Worm (Caenorhabditis elegans) whole organism, mixed stage, embryonic: ENCODE measurements around the gene F15B9.8.
A peak's percentile ranks its signal among the peaks of the same experiment; 100 is the strongest.

Source experiments
- M03D4.4 ChIP-seq: sonication (generic microtip); optimal IDR thresholded peaks from 2 replicates; lab custom pipeline; 2017; ENCODE audit warnings: mild to moderate bottlenecking, missing genetic modification characterization, missing compliant biosample characterization
- bed-3 ChIP-seq: fragments of 200-800 bp; sonication (Bioruptor generic); optimal IDR thresholded peaks from 3 replicates; lab custom pipeline; 2018; ENCODE audit warnings: mild to moderate bottlenecking, missing genetic modification characterization, moderate library complexity, missing compliant biosample characterization
- blmp-1 ChIP-seq: fragments of 150-350 bp; optimal IDR thresholded peaks from 2 replicates; lab custom pipeline; 2014; ENCODE audit warnings: missing biosample characterization, missing genetic modification characterization
- ceh-39 ChIP-seq: fragments of 150-350 bp; optimal IDR thresholded peaks from 2 replicates; lab custom pipeline; 2014; ENCODE audit warnings: missing biosample characterization, missing genetic modification characterization
- ceh-43 ChIP-seq: fragments of 200-800 bp; sonication (Bioruptor generic); optimal IDR thresholded peaks from 2 replicates; lab custom pipeline; 2018; ENCODE audit warnings: mild to moderate bottlenecking, missing genetic modification characterization, moderate library complexity, missing compliant biosample characterization
- ceh-83 ChIP-seq: fragments of 200-800 bp; sonication (Bioruptor generic); optimal IDR thresholded peaks from 2 replicates; lab custom pipeline; 2018; ENCODE audit warnings: mild to moderate bottlenecking, missing genetic modification characterization, missing compliant biosample characterization
- ces-1 ChIP-seq: fragments of 150-350 bp; optimal IDR thresholded peaks from 2 replicates; lab custom pipeline; 2014; ENCODE audit warnings: missing biosample characterization, missing genetic modification reagents, missing genetic modification characterization
- cnd-1 ChIP-seq: fragments of 200-800 bp; sonication (Bioruptor generic); optimal IDR thresholded peaks from 2 replicates; lab custom pipeline; 2018; ENCODE audit warnings: mild to moderate bottlenecking, missing genetic modification characterization, missing compliant biosample characterization
- drap-1 ChIP-seq: fragments of 200-800 bp; sonication (Bioruptor generic); optimal IDR thresholded peaks from 3 replicates; lab custom pipeline; 2018; ENCODE audit warnings: mild to moderate bottlenecking, missing genetic modification characterization, missing compliant biosample characterization
- elt-1 ChIP-seq: sonication (generic microtip); optimal IDR thresholded peaks from 2 replicates; lab custom pipeline; 2017; ENCODE audit warnings: missing genetic modification characterization, mild to moderate bottlenecking, missing compliant biosample characterization, antibody characterized with exemption, moderate library complexity, borderline replicate concordance; ENCODE audit not compliant: insufficient read depth
- elt-3 ChIP-seq: fragments of 150-350 bp; optimal IDR thresholded peaks from 2 replicates; lab custom pipeline; 2014; ENCODE audit warnings: missing biosample characterization, missing genetic modification characterization
- flh-1 ChIP-seq: fragments of 200-800 bp; sonication (Bioruptor generic); optimal IDR thresholded peaks from 2 replicates; lab custom pipeline; 2018; ENCODE audit warnings: mild to moderate bottlenecking, missing genetic modification characterization, moderate library complexity, missing compliant biosample characterization
- ham-2 ChIP-seq: fragments of 200-800 bp; sonication (Bioruptor generic); optimal IDR thresholded peaks from 2 replicates; lab custom pipeline; 2018; ENCODE audit warnings: mild to moderate bottlenecking, missing genetic modification characterization, missing compliant biosample characterization
- hlh-1 ChIP-seq: fragments of 150-350 bp; optimal IDR thresholded peaks from 2 replicates; lab custom pipeline; 2014; ENCODE audit warnings: missing biosample characterization, missing genetic modification reagents, missing genetic modification characterization
- lin-13 ChIP-seq: fragments of 150-350 bp; optimal IDR thresholded peaks from 2 replicates; lab custom pipeline; 2014; ENCODE audit warnings: missing biosample characterization, missing genetic modification characterization
- lin-32 ChIP-seq: fragments of 200-800 bp; sonication (Bioruptor generic); optimal IDR thresholded peaks from 2 replicates; lab custom pipeline; 2018; ENCODE audit warnings: mild to moderate bottlenecking, missing genetic modification characterization, missing compliant biosample characterization
- lsy-2 ChIP-seq: fragments of 150-350 bp; optimal IDR thresholded peaks from 2 replicates; lab custom pipeline; 2014; ENCODE audit warnings: missing biosample characterization, missing genetic modification characterization
- mab-5 ChIP-seq: fragments of 150-350 bp; optimal IDR thresholded peaks from 2 replicates; lab custom pipeline; 2014; ENCODE audit warnings: missing biosample characterization, missing genetic modification characterization
- mep-1 ChIP-seq: fragments of 150-350 bp; optimal IDR thresholded peaks from 2 replicates; lab custom pipeline; 2017; ENCODE audit warnings: missing biosample characterization, missing genetic modification reagents, missing genetic modification characterization, inconsistent platforms
- mls-2 ChIP-seq: sonication (generic microtip); optimal IDR thresholded peaks from 2 replicates; lab custom pipeline; 2016; ENCODE audit warnings: mild to moderate bottlenecking, missing genetic modification characterization, moderate library complexity, missing compliant biosample characterization
- nhr-12 ChIP-seq: fragments of 150-350 bp; optimal IDR thresholded peaks from 2 replicates; lab custom pipeline; 2014; ENCODE audit warnings: missing biosample characterization, missing genetic modification characterization
- nhr-2 ChIP-seq: fragments of 150-350 bp; optimal IDR thresholded peaks from 2 replicates; lab custom pipeline; 2014; ENCODE audit warnings: missing biosample characterization, missing genetic modification characterization
- nhr-237 ChIP-seq: fragments of 150-350 bp; optimal IDR thresholded peaks from 2 replicates; lab custom pipeline; 2014; ENCODE audit warnings: missing biosample characterization, missing genetic modification characterization
- nhr-28 ChIP-seq: fragments of 150-350 bp; optimal IDR thresholded peaks from 2 replicates; lab custom pipeline; 2014; ENCODE audit warnings: missing biosample characterization, missing genetic modification characterization
- nhr-76 ChIP-seq: sonication (generic microtip); optimal IDR thresholded peaks from 2 replicates; lab custom pipeline; 2017; ENCODE audit warnings: missing biosample characterization, missing genetic modification characterization
- pha-4 ChIP-seq: fragments of 150-350 bp; optimal IDR thresholded peaks from 2 replicates; lab custom pipeline; 2018; ENCODE audit warnings: missing biosample characterization, missing genetic modification reagents, missing genetic modification characterization
- sem-2 ChIP-seq: fragments of 200-800 bp; sonication (Bioruptor generic); optimal IDR thresholded peaks from 2 replicates; lab custom pipeline; 2018; ENCODE audit warnings: mild to moderate bottlenecking, missing genetic modification characterization, missing compliant biosample characterization
- snpc-4 ChIP-seq: fragments of 150-350 bp; optimal IDR thresholded peaks from 2 replicates; lab custom pipeline; 2014; ENCODE audit warnings: missing biosample characterization, missing genetic modification characterization
- sptf-1 ChIP-seq: sonication (generic microtip); optimal IDR thresholded peaks from 2 replicates; lab custom pipeline; 2017; ENCODE audit warnings: mild to moderate bottlenecking, missing genetic modification characterization, moderate library complexity, missing compliant biosample characterization
- tbx-8 ChIP-seq: fragments of 200-800 bp; sonication (Bioruptor generic); optimal IDR thresholded peaks from 2 replicates; lab custom pipeline; 2018; ENCODE audit warnings: mild to moderate bottlenecking, missing genetic modification characterization, moderate library complexity, missing compliant biosample characterization
- unc-120 ChIP-seq: sonication (generic microtip); optimal IDR thresholded peaks from 2 replicates; lab custom pipeline; 2017; ENCODE audit warnings: missing genetic modification characterization, missing compliant biosample characterization; ENCODE audit not compliant: poor library complexity, severe bottlenecking
- unc-39 ChIP-seq: fragments of 150-350 bp; optimal IDR thresholded peaks from 2 replicates; lab custom pipeline; 2014; ENCODE audit warnings: missing biosample characterization, missing genetic modification characterization
- unc-62 ChIP-seq: fragments of 150-350 bp; optimal IDR thresholded peaks from 2 replicates; lab custom pipeline; 2014; ENCODE audit warnings: missing biosample characterization, missing genetic modification reagents, missing genetic modification characterization
- zip-8 ChIP-seq: fragments of 150-350 bp; optimal IDR thresholded peaks from 2 replicates; lab custom pipeline; 2014; ENCODE audit warnings: missing biosample characterization, missing genetic modification characterization
- ztf-11 ChIP-seq: fragments of 150-350 bp; optimal IDR thresholded peaks from 2 replicates; lab custom pipeline; 2014; ENCODE audit warnings: missing biosample characterization, missing genetic modification characterization

F15B9.8 gene

DNA sequence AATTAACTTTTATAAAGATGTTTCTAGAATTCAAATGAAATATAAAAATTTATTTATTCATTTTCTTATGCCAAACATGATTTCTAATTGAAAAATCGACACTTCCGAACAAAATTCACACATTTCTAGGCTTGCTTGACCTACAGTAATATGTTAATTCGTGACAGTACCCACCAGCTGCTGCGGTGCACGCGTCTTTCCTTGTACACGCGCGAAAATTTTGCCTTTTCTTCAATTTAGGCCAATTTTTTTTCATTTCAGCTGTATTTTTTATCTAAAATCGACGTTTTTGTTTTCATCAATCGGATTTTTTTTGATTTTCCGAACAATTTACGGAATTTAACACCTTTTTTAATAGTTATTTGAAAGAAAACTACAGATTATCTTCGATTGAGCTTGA is 11.7 kb downstream of the F15B9.8 start:
- no peak for TF ChIP-seq bed-3 (GFP tag; lab: Kevin White, UChicago)
- no peak for TF ChIP-seq flh-1 (GFP tag; lab: Kevin White, UChicago)
- TF ChIP-seq lsy-2 (tag; lab: Kevin White, UChicago), result no peak
- TF ChIP-seq zip-8 (tag; lab: Kevin White, UChicago), result no peak
- no peak for TF ChIP-seq sptf-1
- no peak for TF ChIP-seq tbx-8
- TF ChIP-seq ham-2 (GFP tag; lab: Kevin White, UChicago), result no peak
- TF ChIP-seq blmp-1 (tag; lab: Kevin White, UChicago), result no peak
- no peak for TF ChIP-seq pha-4 (tag; lab: Kevin White, UChicago)
- no peak for TF ChIP-seq unc-120
- no peak for TF ChIP-seq elt-1 (tag; lab: Kevin White, UChicago)
- TF ChIP-seq sem-2 (GFP tag; lab: Kevin White, UChicago), result no peak
- TF ChIP-seq drap-1 (GFP tag; lab: Kevin White, UChicago), result no peak
- no peak for TF ChIP-seq mab-5 (tag; lab: Kevin White, UChicago)
- no peak for TF ChIP-seq mls-2 (tag; lab: Kevin White, UChicago)
- no peak for TF ChIP-seq lin-13 (tag; lab: Kevin White, UChicago)

DNA sequence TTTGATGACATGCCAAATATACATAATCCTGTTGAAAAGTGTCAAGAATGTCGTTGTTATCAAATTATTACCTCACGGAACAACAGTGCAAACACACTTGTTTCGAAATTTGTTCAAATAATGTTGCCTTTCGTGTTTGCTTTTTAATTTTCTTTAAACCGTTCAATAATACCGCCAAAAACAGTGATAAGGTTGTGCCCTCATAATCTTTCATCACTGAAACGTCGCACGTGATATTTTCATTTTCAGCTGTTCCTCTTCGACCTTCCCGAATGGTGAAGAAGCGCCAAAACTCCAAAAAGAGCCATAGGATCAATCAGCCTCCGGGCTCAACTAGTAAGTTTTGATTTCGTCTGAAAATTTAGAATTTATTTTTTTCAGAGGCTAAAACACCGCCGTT is 13.7 kb downstream of the F15B9.8 start, which contains the start of gene inft-2:
Gene inft-2 (plus strand): TSS at position 248 of the 400 bp plus-strand sequence.
- TF ChIP-seq sptf-1, result no peak
- no peak for TF ChIP-seq blmp-1 (tag; lab: Kevin White, UChicago)
- TF ChIP-seq ces-1 (GFP tag; lab: Kevin White, UChicago), result no peak
- no peak for TF ChIP-seq hlh-1 (tag; lab: Kevin White, UChicago)
- TF ChIP-seq elt-1 (tag; lab: Kevin White, UChicago), result no peak
- TF ChIP-seq ceh-43, result no peak
- TF ChIP-seq cnd-1 (tag; lab: Kevin White, UChicago), result no peak
- TF ChIP-seq unc-120, result no peak
- TF ChIP-seq ztf-11 (tag; lab: Kevin White, UChicago), result no peak
- TF ChIP-seq elt-3 (tag; lab: Kevin White, UChicago), result no peak
- no peak for TF ChIP-seq M03D4.4 (tag; lab: Kevin White, UChicago)
- TF ChIP-seq nhr-237 (tag; lab: Kevin White, UChicago), result no peak
- no peak for TF ChIP-seq sem-2 (GFP tag; lab: Kevin White, UChicago)
- TF ChIP-seq mab-5 (tag; lab: Kevin White, UChicago), result no peak
- no peak for TF ChIP-seq unc-39
- no peak for TF ChIP-seq ceh-39 (tag; lab: Kevin White, UChicago)

- peak; percentile 43 for TF ChIP-seq lin-13 (tag; lab: Kevin White, UChicago)
- no peak for TF ChIP-seq ceh-39 (tag; lab: Kevin White, UChicago)
- TF ChIP-seq unc-120, result peak; percentile 87
- no peak for TF ChIP-seq nhr-76
- peak; percentile 87 for TF ChIP-seq drap-1 (GFP tag; lab: Kevin White, UChicago)
- no peak for TF ChIP-seq lsy-2 (tag; lab: Kevin White, UChicago)
- TF ChIP-seq ztf-11 (tag; lab: Kevin White, UChicago), result no peak
- no peak for TF ChIP-seq mab-5 (tag; lab: Kevin White, UChicago)
- no peak for TF ChIP-seq nhr-12 (tag; lab: Kevin White, UChicago)
- TF ChIP-seq tbx-8, result peak; percentile 62
- peak; percentile 92 for TF ChIP-seq ceh-83 (GFP tag; lab: Kevin White, UChicago)
- TF ChIP-seq sptf-1, result peak; percentile 93
- TF ChIP-seq nhr-2 (tag; lab: Kevin White, UChicago), result no peak
- TF ChIP-seq flh-1 (GFP tag; lab: Kevin White, UChicago), result peak; percentile 41
- peak; percentile 87 for TF ChIP-seq M03D4.4 (tag; lab: Kevin White, UChicago)
- no peak for TF ChIP-seq blmp-1 (tag; lab: Kevin White, UChicago)
- peak; percentile 86 for TF ChIP-seq lin-32
- peak; percentile 90 for TF ChIP-seq ham-2 (GFP tag; lab: Kevin White, UChicago)
- TF ChIP-seq zip-8 (tag; lab: Kevin White, UChicago), result no peak
- TF ChIP-seq hlh-1 (tag; lab: Kevin White, UChicago), result no peak
- no peak for TF ChIP-seq unc-39
- TF ChIP-seq bed-3 (GFP tag; lab: Kevin White, UChicago), result peak; percentile 74
- TF ChIP-seq ces-1 (GFP tag; lab: Kevin White, UChicago), result no peak
- TF ChIP-seq nhr-28, result peak; percentile 69
- TF ChIP-seq cnd-1 (tag; lab: Kevin White, UChicago), result peak; percentile 79
- TF ChIP-seq ceh-43, result peak; percentile 78
- peak; percentile 10 for TF ChIP-seq nhr-237 (tag; lab: Kevin White, UChicago)
- peak; percentile 29 for TF ChIP-seq pha-4 (tag; lab: Kevin White, UChicago)
- TF ChIP-seq unc-62 (GFP tag; lab: Kevin White, UChicago), result peak; percentile 37
- TF ChIP-seq snpc-4 (tag; lab: Kevin White, UChicago), result no peak
- TF ChIP-seq sem-2 (GFP tag; lab: Kevin White, UChicago), result peak; percentile 80
- peak; percentile 94 for TF ChIP-seq mls-2 (tag; lab: Kevin White, UChicago)
- TF ChIP-seq elt-1 (tag; lab: Kevin White, UChicago), result peak; percentile 16
- TF ChIP-seq mep-1, result peak; percentile 26
- TF ChIP-seq elt-3 (tag; lab: Kevin White, UChicago), result no peak
- TF ChIP-seq, all 35 proteins: peak for 21
Measured at ce11 chrV:13003378-13003777, 15.0 kb downstream of the F15B9.8 start.
